Worm (Caenorhabditis elegans) whole organism, L2 larva: Measurements from ENCODE around the gene nprl-2.

ENCODE experiments used
- C34F6.9 ChIP-seq: fragments of 150-350 bp; optimal IDR thresholded peaks from 2 replicates; lab custom pipeline; 2014; ENCODE audit warnings: missing biosample characterization, missing genetic modification characterization
- F13H6.1 ChIP-seq: sonication (generic microtip); optimal IDR thresholded peaks from 2 replicates; lab custom pipeline; 2016; ENCODE audit warnings: missing genetic modification characterization, missing compliant biosample characterization
- R02D3.7 ChIP-seq: fragments of 150-350 bp; optimal IDR thresholded peaks from 2 replicates; lab custom pipeline; 2014; ENCODE audit warnings: missing biosample characterization, missing genetic modification characterization
- Y55F3AM.14 ChIP-seq: fragments of 200-800 bp; sonication (Bioruptor generic); optimal IDR thresholded peaks from 2 replicates; lab custom pipeline; 2018; ENCODE audit warnings: mild to moderate bottlenecking, missing genetic modification characterization, missing compliant biosample characterization
- aly-2 ChIP-seq: fragments of 150-350 bp; optimal IDR thresholded peaks from 2 replicates; lab custom pipeline; 2014; ENCODE audit warnings: missing biosample characterization, missing genetic modification characterization
- crh-2 ChIP-seq: sonication (generic microtip); optimal IDR thresholded peaks from 2 replicates; lab custom pipeline; 2017; ENCODE audit warnings: missing biosample characterization, missing genetic modification characterization
- dmd-4 ChIP-seq: sonication (generic microtip); optimal IDR thresholded peaks from 2 replicates; lab custom pipeline; 2017; ENCODE audit warnings: missing biosample characterization, missing genetic modification characterization
- egl-27 ChIP-seq: sonication (generic microtip); optimal IDR thresholded peaks from 3 replicates; lab custom pipeline; 2017; ENCODE audit warnings: missing biosample characterization, missing genetic modification reagents, missing genetic modification characterization
- elt-1 ChIP-seq: fragments of 150-350 bp; optimal IDR thresholded peaks from 2 replicates; lab custom pipeline; 2014; ENCODE audit warnings: missing biosample characterization, missing genetic modification characterization
- fos-1 ChIP-seq: fragments of 150-350 bp; optimal IDR thresholded peaks from 2 replicates; lab custom pipeline; 2014; ENCODE audit warnings: missing biosample characterization, missing genetic modification characterization
- gmeb-1 ChIP-seq: fragments of 150-350 bp; optimal IDR thresholded peaks from 2 replicates; lab custom pipeline; 2014; ENCODE audit warnings: missing biosample characterization, missing genetic modification characterization
- lin-39 ChIP-seq: fragments of 150-350 bp; optimal IDR thresholded peaks from 2 replicates; lab custom pipeline; 2014; ENCODE audit warnings: missing biosample characterization, missing genetic modification reagents, missing genetic modification characterization
- lsy-2 ChIP-seq, 2 experiments: fragments of 150-350 bp in 1 of 2; sonication (generic microtip) in 1 of 2; optimal IDR thresholded peaks; 2 replicates each; lab custom pipeline; 2014 to 2017; ENCODE audit warnings: missing biosample characterization in 2 of 2, missing genetic modification characterization in 2 of 2
- mab-5 ChIP-seq: fragments of 150-350 bp; optimal IDR thresholded peaks from 2 replicates; lab custom pipeline; 2014; ENCODE audit warnings: missing biosample characterization, missing genetic modification characterization
- mbf-1 ChIP-seq: sonication (generic microtip); optimal IDR thresholded peaks from 2 replicates; lab custom pipeline; 2017; ENCODE audit warnings: missing biosample characterization, missing genetic modification characterization
- mdl-1 ChIP-seq, 2 experiments: fragments of 150-350 bp in 1 of 2; sonication (generic microtip) in 1 of 2; optimal IDR thresholded peaks; 2 replicates each; lab custom pipeline; 2017; ENCODE audit warnings: missing biosample characterization in 2 of 2, missing genetic modification characterization in 2 of 2
- nhr-11 ChIP-seq: fragments of 150-350 bp; optimal IDR thresholded peaks from 2 replicates; lab custom pipeline; 2014; ENCODE audit warnings: missing biosample characterization, missing genetic modification characterization
- nhr-129 ChIP-seq: fragments of 150-350 bp; optimal IDR thresholded peaks from 2 replicates; lab custom pipeline; 2014; ENCODE audit warnings: missing biosample characterization, missing genetic modification characterization
- nhr-21 ChIP-seq: fragments of 150-350 bp; optimal IDR thresholded peaks from 2 replicates; lab custom pipeline; 2014; ENCODE audit warnings: missing biosample characterization, missing genetic modification characterization
- nhr-23 ChIP-seq: fragments of 150-350 bp; optimal IDR thresholded peaks from 2 replicates; lab custom pipeline; 2014; ENCODE audit warnings: missing biosample characterization, missing genetic modification reagents, missing genetic modification characterization
- nhr-237 ChIP-seq: fragments of 150-350 bp; optimal IDR thresholded peaks from 2 replicates; lab custom pipeline; 2014; ENCODE audit warnings: missing biosample characterization, missing genetic modification characterization
- nhr-25 ChIP-seq: fragments of 150-350 bp; sonication (generic microtip); optimal IDR thresholded peaks from 3 replicates; lab custom pipeline; 2014; ENCODE audit warnings: missing biosample characterization, missing genetic modification characterization
- nhr-6 ChIP-seq: fragments of 150-350 bp; optimal IDR thresholded peaks from 2 replicates; lab custom pipeline; 2014; ENCODE audit warnings: missing biosample characterization, missing genetic modification characterization
- nhr-77 ChIP-seq: fragments of 150-350 bp; optimal IDR thresholded peaks from 2 replicates; lab custom pipeline; 2014; ENCODE audit warnings: missing biosample characterization, missing genetic modification characterization
- peb-1 ChIP-seq: fragments of 150-350 bp; optimal IDR thresholded peaks from 2 replicates; lab custom pipeline; 2014; ENCODE audit warnings: missing biosample characterization, missing genetic modification characterization
- sem-4 ChIP-seq: fragments of 150-350 bp; optimal IDR thresholded peaks from 2 replicates; lab custom pipeline; 2014; ENCODE audit warnings: missing biosample characterization, missing genetic modification reagents, missing genetic modification characterization
- skn-1 ChIP-seq: sonication (generic microtip); optimal IDR thresholded peaks from 2 replicates; lab custom pipeline; 2017; ENCODE audit warnings: missing biosample characterization, missing genetic modification characterization
- sma-3 ChIP-seq: sonication (generic microtip); optimal IDR thresholded peaks from 2 replicates; lab custom pipeline; 2016; ENCODE audit warnings: missing genetic modification reagents, missing genetic modification characterization, missing compliant biosample characterization
- sma-9 ChIP-seq, 2 experiments: fragments of 150-350 bp in 1 of 2; sonication (generic microtip) in 1 of 2; optimal IDR thresholded peaks; 2 replicates each; lab custom pipeline; 2014 to 2016; ENCODE audit warnings: missing genetic modification characterization in 2 of 2, mild to moderate bottlenecking in 1 of 2, missing biosample characterization in 1 of 2, missing compliant biosample characterization in 1 of 2, missing genetic modification reagents in 1 of 2, moderate library complexity in 1 of 2
- snpc-4 ChIP-seq: fragments of 150-350 bp; optimal IDR thresholded peaks from 2 replicates; lab custom pipeline; 2014; ENCODE audit warnings: missing biosample characterization, missing genetic modification characterization
- unc-39 ChIP-seq: fragments of 150-350 bp; optimal IDR thresholded peaks from 2 replicates; lab custom pipeline; 2014; ENCODE audit warnings: missing biosample characterization, missing genetic modification characterization
- unc-55 ChIP-seq: fragments of 150-350 bp; sonication (generic microtip); optimal IDR thresholded peaks from 3 replicates; lab custom pipeline; 2014; ENCODE audit warnings: missing biosample characterization, missing genetic modification reagents, missing genetic modification characterization
- unc-62 ChIP-seq: fragments of 150-350 bp; optimal IDR thresholded peaks from 2 replicates; lab custom pipeline; 2014; ENCODE audit warnings: missing biosample characterization, missing genetic modification reagents, missing genetic modification characterization
- zag-1 ChIP-seq: fragments of 150-350 bp; optimal IDR thresholded peaks from 2 replicates; lab custom pipeline; 2014; ENCODE audit warnings: missing biosample characterization, missing genetic modification characterization
- ztf-11 ChIP-seq: sonication (generic microtip); optimal IDR thresholded peaks from 2 replicates; lab custom pipeline; 2017; ENCODE audit warnings: missing biosample characterization, missing genetic modification characterization

The nprl-2 gene

DNA sequence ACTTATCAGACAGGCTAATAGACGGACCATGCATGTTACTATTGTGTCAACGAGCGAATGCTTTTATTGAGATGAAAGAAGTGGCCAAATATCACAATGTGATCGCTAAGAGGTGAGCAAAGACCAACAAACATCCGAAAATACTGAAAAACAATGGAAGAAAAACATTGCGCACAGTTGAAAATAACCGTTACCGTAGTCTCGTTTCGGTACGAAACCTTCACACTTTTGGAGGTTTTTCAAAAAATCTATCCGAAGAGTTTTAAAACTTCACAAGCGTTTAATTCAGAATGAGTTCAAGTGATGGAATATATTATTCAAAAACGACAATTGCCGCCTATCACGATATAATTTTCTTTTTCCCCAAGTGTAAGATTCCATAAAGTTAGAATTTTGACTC lies 47.8 kb upstream of the nprl-2 start:
- TF ChIP-seq unc-62 (GFP tag; lab: Kevin White, UChicago): no peak
- no peak for TF ChIP-seq nhr-23 (tag; lab: Kevin White, UChicago)
- TF ChIP-seq Y55F3AM.14 (GFP tag; lab: Kevin White, UChicago): no peak
- no peak for TF ChIP-seq elt-1 (tag; lab: Kevin White, UChicago)
- TF ChIP-seq C34F6.9 (tag; lab: Kevin White, UChicago): no peak
- TF ChIP-seq lsy-2 (tag; optimal IDR thresholded peaks at IDR 0.05; lab: Kevin White, UChicago): peak in 1 of 2 experiments; percentile 87

- TF ChIP-seq gmeb-1 (tag; lab: Kevin White, UChicago) (no peak), mbf-1 (tag; lab: Kevin White, UChicago) (no peak), nhr-25 (tag; lab: Kevin White, UChicago) (no peak), nhr-129 (tag; lab: Kevin White, UChicago) (no peak), nhr-6 (no peak), C34F6.9 (tag; lab: Kevin White, UChicago) (no peak), elt-1 (tag; lab: Kevin White, UChicago) (no peak), mdl-1 (tag; optimal IDR thresholded peaks at IDR 0.05; lab: Kevin White, UChicago) (no peak), nhr-11 (no peak), sem-4 (tag; lab: Kevin White, UChicago) (no peak), egl-27 (tag; lab: Kevin White, UChicago) (no peak), aly-2 (tag; lab: Kevin White, UChicago) (no peak), skn-1 (tag; lab: Kevin White, UChicago) (no peak), lin-39 (no peak), lsy-2 (tag; optimal IDR thresholded peaks at IDR 0.05; lab: Kevin White, UChicago) (no peak), nhr-237 (tag; lab: Kevin White, UChicago) (no peak), ztf-11 (tag; lab: Kevin White, UChicago) (no peak), sma-9 (GFP tag; optimal IDR thresholded peaks at IDR 0.05; lab: Kevin White, UChicago) (no peak), sma-9 (tag; optimal IDR thresholded peaks at IDR 0.05; lab: Kevin White, UChicago) (no peak)
These were observed 45.8 kb upstream of the nprl-2 start for ce11 chrIV:7510829-7511228.

ce11 chrIV:7512617-7513233 lies 43.9 kb upstream of the nprl-2 start, which contains the start of the genes plc-4 and R05G6.4:
Gene plc-4, minus strand, starts transcription at chrIV:7512667.
Gene R05G6.4, plus strand, starts transcription at chrIV:7513233.
- TF ChIP-seq elt-1 (tag; lab: Kevin White, UChicago) (no peak), fos-1 (tag; lab: Kevin White, UChicago) (no peak), nhr-25 (tag; lab: Kevin White, UChicago) (peak; percentile 18), gmeb-1 (tag; lab: Kevin White, UChicago) (peak; percentile 40), C34F6.9 (tag; lab: Kevin White, UChicago) (peak; percentile 61), unc-55 (GFP tag; lab: Kevin White, UChicago) (peak; percentile 49), mbf-1 (tag; lab: Kevin White, UChicago) (no peak), R02D3.7 (tag; lab: Kevin White, UChicago) (peak; percentile 81), F13H6.1 (tag; lab: Kevin White, UChicago) (peak; percentile 11), peb-1 (tag; lab: Kevin White, UChicago) (no peak), nhr-129 (tag; lab: Kevin White, UChicago) (peak; percentile 65), crh-2 (peak; percentile 39), lsy-2 (tag; optimal IDR thresholded peaks at IDR 0.05; lab: Kevin White, UChicago) (peak in 1 of 2 experiments; percentile 55), nhr-237 (tag; lab: Kevin White, UChicago) (no peak)
- TF ChIP-seq, all 48 proteins: peak for 9

- TF ChIP-seq nhr-77 (tag; lab: Kevin White, UChicago) (no peak), nhr-21 (tag; lab: Kevin White, UChicago) (no peak), mab-5 (no peak), zag-1 (tag; lab: Kevin White, UChicago) (no peak), unc-55 (GFP tag; lab: Kevin White, UChicago) (no peak), sma-3 (GFP tag; lab: Kevin White, UChicago) (no peak), dmd-4 (tag; lab: Kevin White, UChicago) (no peak), Y55F3AM.14 (GFP tag; lab: Kevin White, UChicago) (no peak), nhr-23 (tag; lab: Kevin White, UChicago) (no peak), lsy-2 (tag; optimal IDR thresholded peaks at IDR 0.05; lab: Kevin White, UChicago) (no peak), aly-2 (tag; lab: Kevin White, UChicago) (no peak), gmeb-1 (tag; lab: Kevin White, UChicago) (no peak), fos-1 (tag; lab: Kevin White, UChicago) (no peak), nhr-129 (tag; lab: Kevin White, UChicago) (no peak), unc-39 (tag; lab: Kevin White, UChicago) (no peak), crh-2 (no peak), snpc-4 (no peak)
These were observed 40.4 kb upstream of the nprl-2 start, which contains the start of the genes R05G6.9 and R05G6.3 for ce11 chrIV:7516167-7516566. Gene R05G6.9, minus strand, starts transcription at chrIV:7516267. Gene R05G6.3, plus strand, starts transcription at chrIV:7516552.
